Fruit fly (Drosophila melanogaster) whole organism, embryonic: Measurements from ENCODE around the gene CG15262.

Experiments used
- Awh ChIP-seq: fragments of 200-800 bp; sonication (Bioruptor generic); IDR thresholded peaks from 2 replicates; pipeline ENCODE4, ENCODE4 v1.3.6; 2022; ENCODE audit warnings: missing biosample characterization, missing genetic modification characterization
- CG10147 ChIP-seq: fragments of 200-800 bp; sonication (Bioruptor generic); optimal IDR thresholded peaks from 2 replicates; lab custom pipeline; 2019; ENCODE audit warnings: missing biosample characterization, mild to moderate bottlenecking, missing genetic modification characterization, moderate library complexity
- CG13287 ChIP-seq: fragments of 200-800 bp; sonication (Bioruptor generic); IDR thresholded peaks from 2 replicates; pipeline ENCODE4 v1.3.6; 2022; ENCODE audit warnings: missing biosample characterization, missing genetic modification characterization; ENCODE audit not compliant: partially characterized antibody
- CG14441 ChIP-seq: fragments of 200-800 bp; sonication (Bioruptor generic); IDR thresholded peaks from 2 replicates; pipeline ENCODE4 v1.3.6; 2022; ENCODE audit warnings: missing biosample characterization, missing genetic modification characterization
- CG15011 ChIP-seq: fragments of 200-800 bp; sonication (Bioruptor generic); optimal IDR thresholded peaks from 3 replicates; lab custom pipeline; 2018; ENCODE audit warnings: missing biosample characterization, mild to moderate bottlenecking, missing genetic modification characterization
- CG15479 ChIP-seq: fragments of 200-800 bp; sonication (Bioruptor generic); optimal IDR thresholded peaks from 3 replicates; lab custom pipeline; 2019; ENCODE audit warnings: missing biosample characterization, mild to moderate bottlenecking, missing genetic modification characterization, moderate library complexity
- CG16779 ChIP-seq: fragments of 200-800 bp; sonication (Bioruptor generic); IDR thresholded peaks from 2 replicates; pipeline ENCODE4 v1.3.6; 2022; ENCODE audit warnings: missing biosample characterization, missing genetic modification characterization
- CG3163 ChIP-seq: fragments of 200-800 bp; sonication (Bioruptor generic); optimal IDR thresholded peaks from 3 replicates; lab custom pipeline; 2016; ENCODE audit warnings: missing biosample characterization, missing genetic modification characterization
- CG33557 ChIP-seq: fragments of 200-800 bp; sonication (Bioruptor generic); optimal IDR thresholded peaks from 2 replicates; lab custom pipeline; 2019; ENCODE audit warnings: missing biosample characterization, mild to moderate bottlenecking, missing genetic modification characterization, moderate library complexity
- CG4404 ChIP-seq: fragments of 200-800 bp; sonication (Bioruptor generic); IDR thresholded peaks from 2 replicates; pipeline ENCODE4 v1.3.6; 2022; ENCODE audit warnings: missing biosample characterization, missing genetic modification characterization
- CG6683 ChIP-seq: fragments of 200-800 bp; sonication (Bioruptor generic); optimal IDR thresholded peaks from 2 replicates; lab custom pipeline; 2017; ENCODE audit warnings: missing biosample characterization, mild to moderate bottlenecking, missing genetic modification characterization, missing genetic modification reagents
- CG9932 ChIP-seq: fragments of 200-800 bp; sonication (Bioruptor generic); IDR thresholded peaks from 2 replicates; pipeline ENCODE4 v1.3.6; 2022; ENCODE audit warnings: missing biosample characterization, missing genetic modification characterization
- Deaf1 ChIP-seq: fragments of 200-800 bp; optimal IDR thresholded peaks from 3 replicates; lab custom pipeline; 2019; ENCODE audit warnings: missing biosample characterization, mild to moderate bottlenecking, missing genetic modification characterization, moderate library complexity
- Dp ChIP-seq: fragments of 200-800 bp; sonication (Bioruptor generic); optimal IDR thresholded peaks from 2 replicates; lab custom pipeline; 2018; ENCODE audit warnings: missing biosample characterization, mild to moderate bottlenecking, missing genetic modification characterization, moderate library complexity
- Dref ChIP-seq: fragments of 200-800 bp; sonication (Bioruptor generic); IDR thresholded peaks from 2 replicates; pipeline ENCODE4 v1.3.6; 2022; ENCODE audit warnings: missing biosample characterization, missing genetic modification characterization
- Gsc ChIP-seq: fragments of 200-800 bp; sonication (Bioruptor generic); IDR thresholded peaks from 2 replicates; pipeline ENCODE4 v1.3.6; 2022; ENCODE audit warnings: missing biosample characterization, missing genetic modification characterization
- HHEX ChIP-seq: fragments of 200-800 bp; sonication (Bioruptor generic); optimal IDR thresholded peaks from 3 replicates; lab custom pipeline; 2017; ENCODE audit warnings: missing biosample characterization, mild to moderate bottlenecking, missing genetic modification characterization, missing genetic modification reagents
- HLHmδ ChIP-seq: fragments of 200-800 bp; sonication (Bioruptor generic); optimal IDR thresholded peaks from 2 replicates; lab custom pipeline; 2018; ENCODE audit warnings: missing biosample characterization, mild to moderate bottlenecking, missing genetic modification characterization, moderate library complexity
- Hmr ChIP-seq: fragments of 200-800 bp; sonication (Bioruptor generic); optimal IDR thresholded peaks from 3 replicates; lab custom pipeline; 2017; ENCODE audit warnings: mild to moderate bottlenecking, missing biosample characterization, missing genetic modification reagents, missing genetic modification characterization
- Hmx ChIP-seq: fragments of 200-800 bp; sonication (Bioruptor generic); optimal IDR thresholded peaks from 2 replicates; lab custom pipeline; 2016; ENCODE audit warnings: missing biosample characterization, missing genetic modification characterization
- Hr3 ChIP-seq: fragments of 200-800 bp; sonication (Bioruptor generic); optimal IDR thresholded peaks from 3 replicates; lab custom pipeline; 2016; ENCODE audit warnings: missing biosample characterization, missing genetic modification characterization
- Hr39 ChIP-seq: fragments of >200 bp; optimal IDR thresholded peaks from 2 replicates; lab custom pipeline; 2017
- Med ChIP-seq: fragments of 200-800 bp; sonication (Bioruptor generic); peaks from one replicate; lab custom pipeline; 2016; ENCODE audit warnings: missing biosample characterization, missing genetic modification characterization, mild to moderate bottlenecking, inconsistent platforms, moderate library complexity
- NFAT ChIP-seq: fragments of 200-800 bp; sonication (Bioruptor generic); IDR thresholded peaks from 2 replicates; pipeline ENCODE4 v1.3.6; 2022; ENCODE audit warnings: missing biosample characterization, missing genetic modification characterization
- Pdp1 ChIP-seq, 2 experiments: fragments of 200-800 bp; sonication (Bioruptor generic); optimal IDR thresholded peaks; 3 replicates each; lab custom pipeline; 2016; ENCODE audit warnings: missing biosample characterization in 2 of 2, missing genetic modification characterization in 2 of 2, mild to moderate bottlenecking in 1 of 2, moderate library complexity in 1 of 2
- amos ChIP-seq: fragments of 200-800 bp; sonication (Bioruptor generic); IDR thresholded peaks from 2 replicates; pipeline ENCODE4 v1.3.6; 2022; ENCODE audit warnings: missing biosample characterization, missing genetic modification characterization; ENCODE audit not compliant: partially characterized antibody
- aop ChIP-seq: fragments of 200-800 bp; sonication (Bioruptor generic); IDR thresholded peaks from 2 replicates; pipeline ENCODE4 v1.3.6; 2022; ENCODE audit warnings: missing biosample characterization, missing genetic modification characterization
- ara ChIP-seq: fragments of 200-800 bp; sonication (Bioruptor generic); IDR thresholded peaks from 2 replicates; pipeline ENCODE4 v1.3.6; 2022; ENCODE audit warnings: missing biosample characterization, missing genetic modification characterization
- ash1 ChIP-seq: fragments of 200-800 bp; sonication (Bioruptor generic); optimal IDR thresholded peaks from 2 replicates; lab custom pipeline; 2018; ENCODE audit warnings: missing biosample characterization, mild to moderate bottlenecking, missing genetic modification characterization
- cg ChIP-seq: fragments of 200-800 bp; sonication (Bioruptor generic); optimal IDR thresholded peaks from 3 replicates; lab custom pipeline; 2019; ENCODE audit warnings: missing biosample characterization, mild to moderate bottlenecking, missing genetic modification characterization, moderate library complexity
- chinmo ChIP-seq: fragments of 200-800 bp; sonication (Bioruptor generic); IDR thresholded peaks from 4 replicates; pipeline ENCODE4 v1.3.6; 2022; ENCODE audit warnings: missing biosample characterization, missing genetic modification characterization; ENCODE audit not compliant: partially characterized antibody
- danr ChIP-seq: fragments of 200-800 bp; sonication (Bioruptor generic); IDR thresholded peaks from 2 replicates; pipeline ENCODE4 v1.3.6; 2022; ENCODE audit warnings: missing biosample characterization, missing genetic modification characterization
- dysf ChIP-seq: fragments of 200-800 bp; sonication (Bioruptor generic); IDR thresholded peaks from 3 replicates; pipeline ENCODE4 v1.3.6; 2022; ENCODE audit warnings: missing biosample characterization, missing genetic modification characterization
- exex ChIP-seq: fragments of 200-800 bp; sonication (Bioruptor generic); optimal IDR thresholded peaks from 4 replicates; lab custom pipeline; 2018; ENCODE audit warnings: missing biosample characterization, mild to moderate bottlenecking, missing genetic modification characterization, moderate library complexity
- gcm ChIP-seq: fragments of 200-800 bp; sonication (Bioruptor generic); optimal IDR thresholded peaks from 2 replicates; lab custom pipeline; 2019; ENCODE audit warnings: missing biosample characterization, mild to moderate bottlenecking, missing genetic modification characterization, moderate library complexity
- gcm2 ChIP-seq: fragments of 200-800 bp; sonication (Bioruptor generic); optimal IDR thresholded peaks from 2 replicates; lab custom pipeline; 2016; ENCODE audit warnings: missing biosample characterization, missing genetic modification characterization
- hb ChIP-seq: fragments of 200-800 bp; sonication (Bioruptor generic); IDR thresholded peaks from 3 replicates; pipeline ENCODE4 v1.3.6; 2022; ENCODE audit warnings: missing biosample characterization, missing genetic modification characterization; ENCODE audit not compliant: partially characterized antibody
- kay ChIP-seq: fragments of 200-800 bp; sonication (Bioruptor generic); optimal IDR thresholded peaks from 2 replicates; lab custom pipeline; 2016; ENCODE audit warnings: missing biosample characterization, missing genetic modification characterization
- lab ChIP-seq: fragments of 200-800 bp; sonication (Bioruptor generic); optimal IDR thresholded peaks from 3 replicates; lab custom pipeline; 2017; ENCODE audit warnings: missing biosample characterization, missing genetic modification characterization, mild to moderate bottlenecking, moderate library complexity, missing genetic modification reagents
- nom ChIP-seq: fragments of 200-800 bp; sonication (Bioruptor generic); optimal IDR thresholded peaks from 2 replicates; lab custom pipeline; 2017; ENCODE audit warnings: missing biosample characterization, missing genetic modification characterization, mild to moderate bottlenecking, moderate library complexity, missing genetic modification reagents
- repo ChIP-seq: fragments of 200-800 bp; sonication (Bioruptor generic); optimal IDR thresholded peaks from 2 replicates; lab custom pipeline; 2016; ENCODE audit warnings: missing biosample characterization, missing genetic modification characterization
- slp2 ChIP-seq: fragments of 200-800 bp; sonication (Bioruptor generic); optimal IDR thresholded peaks from 2 replicates; lab custom pipeline; 2016; ENCODE audit warnings: missing biosample characterization, missing genetic modification characterization
- stwl ChIP-seq: fragments of 200-800 bp; sonication (Bioruptor generic); optimal IDR thresholded peaks from 3 replicates; lab custom pipeline; 2018; ENCODE audit warnings: missing biosample characterization, mild to moderate bottlenecking, missing genetic modification characterization, moderate library complexity
- sug ChIP-seq: fragments of 200-800 bp; optimal IDR thresholded peaks from 2 replicates; lab custom pipeline; 2019; ENCODE audit warnings: missing biosample characterization, mild to moderate bottlenecking, missing genetic modification characterization, moderate library complexity
- zen2 ChIP-seq: fragments of 200-800 bp; sonication (Bioruptor generic); IDR thresholded peaks from 3 replicates; pipeline ENCODE4 v1.3.6; 2022; ENCODE audit warnings: missing biosample characterization, missing genetic modification characterization; ENCODE audit not compliant: partially characterized antibody

CG15262 gene

DNA sequence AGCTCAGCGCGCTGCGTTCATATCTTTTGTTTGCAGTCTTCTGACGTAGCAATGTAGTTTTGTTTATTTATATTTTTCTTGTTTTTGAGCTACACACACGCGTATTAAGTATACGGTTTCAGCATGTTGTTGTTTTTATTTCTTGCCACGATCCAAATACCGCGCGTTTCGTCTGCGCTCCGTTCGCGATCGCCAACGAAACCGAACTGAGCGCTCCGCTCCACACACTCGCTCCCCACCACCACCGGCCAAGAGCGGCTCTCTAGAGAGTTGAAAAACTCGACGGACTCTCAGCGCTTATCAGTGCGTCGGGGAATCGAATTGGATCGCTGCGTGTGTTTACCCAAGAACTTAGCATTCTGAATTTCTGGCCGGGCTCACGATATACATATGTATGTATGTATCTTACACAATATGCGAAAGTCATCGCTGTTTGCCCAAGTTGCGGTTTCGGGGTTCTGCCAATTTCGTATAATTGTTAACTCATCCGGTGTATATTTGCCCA lies 33.1 kb upstream of the CG15262 start, which contains the start of gene yuri (continued):
- peak; percentile 23 for TF ChIP-seq HHEX (GFP tag; lab: Kevin White, UChicago)
- peak; percentile 26; the same call in 1 of the 2 replicates for TF ChIP-seq amos (GFP tag; lab: Robert Waterston, UW)
- TF ChIP-seq Awh, result peak; percentile 51; the same call in 1 of the 2 replicates
- peak; percentile 41; the same call in 1 of the 3 replicates for TF ChIP-seq dysf (GFP tag; lab: Robert Waterston, UW)
- TF ChIP-seq Hr3 (GFP tag; lab: Kevin White, UChicago), result no peak
- peak; percentile 87 for TF ChIP-seq Deaf1 (tag; lab: Kevin White, UChicago)
- TF ChIP-seq CG13287 (GFP tag; lab: Robert Waterston, UW), result peak; percentile 77
- TF ChIP-seq sug (tag; lab: Kevin White, UChicago), result peak; percentile 47
- peak; percentile 10 for TF ChIP-seq stwl (tag; lab: Kevin White, UChicago)
- no peak for TF ChIP-seq Gsc (GFP tag; lab: Robert Waterston, UW)
- peak; percentile 71 for TF ChIP-seq lab (GFP tag; lab: Kevin White, UChicago)
- TF ChIP-seq repo (GFP tag; lab: Kevin White, UChicago), result peak; percentile 18
- TF ChIP-seq CG3163 (GFP tag; lab: Kevin White, UChicago), result no peak
- TF ChIP-seq kay, result no peak
- no peak for TF ChIP-seq aop
- peak; percentile 34 for TF ChIP-seq CG6683 (GFP tag; lab: Kevin White, UChicago)
- TF ChIP-seq CG9932 (GFP tag; lab: Robert Waterston, UW), result no peak
- peak; percentile 67 for TF ChIP-seq ara (GFP tag; lab: Robert Waterston, UW)
- peak; percentile 30 for TF ChIP-seq exex (tag; lab: Kevin White, UChicago)
- peak; percentile 6 for TF ChIP-seq CG15011 (GFP tag; lab: Kevin White, UChicago)
- no peak for TF ChIP-seq CG14441
- peak; percentile 95 for TF ChIP-seq chinmo (GFP tag; lab: Robert Waterston, UW)
- peak; percentile 65 for TF ChIP-seq Hmr
- TF ChIP-seq CG33557 (GFP tag; lab: Kevin White, UChicago), result peak; percentile 31

DNA sequence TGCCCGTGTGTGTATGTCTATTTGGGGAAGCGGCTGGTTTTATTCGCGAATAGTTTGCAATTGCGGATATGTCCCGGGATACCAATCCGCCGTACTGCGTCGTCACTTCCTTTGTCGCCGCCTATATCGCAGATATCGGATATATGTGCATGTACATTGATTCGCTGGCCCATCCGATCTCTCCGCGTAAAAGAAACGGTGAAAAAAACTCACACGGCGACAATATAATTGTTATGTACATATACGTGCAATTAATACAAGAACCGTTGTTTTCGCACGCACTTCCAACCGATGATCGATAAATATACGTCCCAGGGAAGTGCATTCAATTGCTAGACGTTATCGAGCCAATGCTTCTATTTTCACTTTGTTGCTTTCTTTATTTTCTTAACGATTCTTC lies 26.3 kb upstream of the CG15262 start:
- TF ChIP-seq Med (GFP tag; lab: Kevin White, UChicago) (peak; percentile 41), CG15479 (GFP tag; lab: Kevin White, UChicago) (peak; percentile 21), Hr39 (lab: Kevin White, UChicago) (no peak), nom (GFP tag; lab: Kevin White, UChicago) (peak; percentile 8), Awh (0 out of 2 replicates have a peak, but pooled peaks have one; percentile 16)

DNA sequence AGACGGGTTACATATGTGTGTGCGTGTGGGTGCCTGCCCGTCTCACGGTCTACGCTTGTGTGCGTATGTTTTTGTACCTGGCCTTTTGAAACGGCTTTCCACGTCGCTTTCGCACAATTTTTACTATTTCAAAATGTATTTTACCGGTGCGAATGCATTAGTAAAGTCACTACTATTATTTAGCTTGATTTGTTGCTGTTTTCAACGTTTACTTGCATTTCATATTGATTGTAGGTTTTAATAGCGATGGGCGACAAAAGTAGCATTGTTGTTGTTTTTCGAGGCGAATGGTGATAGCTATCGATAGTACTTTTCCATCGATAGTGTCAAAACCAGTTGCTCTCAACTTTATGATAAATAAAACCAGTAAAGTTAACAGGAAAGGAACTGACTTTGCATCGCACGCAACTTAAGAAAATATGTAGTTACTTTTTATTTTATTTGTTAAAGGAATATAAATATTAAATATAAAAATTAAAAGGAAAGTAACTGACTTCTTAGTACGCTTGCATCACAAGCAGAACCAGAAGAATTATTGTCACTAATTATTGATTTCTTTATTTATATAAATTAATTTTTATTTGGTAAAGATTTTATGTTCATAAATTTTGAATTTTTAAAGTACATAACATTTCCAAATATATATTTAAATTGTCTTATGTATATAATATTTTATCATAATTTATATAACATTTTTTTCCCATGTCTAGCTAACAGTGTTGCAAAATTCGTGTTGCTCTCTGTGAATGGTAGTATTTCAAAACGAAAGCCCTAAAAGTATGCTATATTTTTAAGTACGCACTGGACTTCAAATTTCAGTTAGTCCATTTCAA lies 25.6 kb upstream of the CG15262 start, which contains the start of gene Cul3:
Gene Cul3 (minus strand): TSS at position 268 of the 833 bp plus-strand sequence.
- TF ChIP-seq CG13287 (GFP tag; lab: Robert Waterston, UW) (peak; percentile 78), hb (peak; percentile 75), HLHmδ (GFP tag; lab: Kevin White, UChicago) (no peak), NFAT (GFP tag; lab: Robert Waterston, UW) (no peak), Hmx (GFP tag; lab: Kevin White, UChicago) (no peak), Pdp1 (GFP tag; optimal IDR thresholded peaks at IDR 0.05; lab: Kevin White, UChicago) (peak in 1 of 2 experiments; percentile 89), gcm (GFP tag; lab: Kevin White, UChicago) (no peak), zen2 (GFP tag; lab: Robert Waterston, UW) (peak; percentile 58; the same call in 2 of the 3 replicates), CG10147 (GFP tag; lab: Kevin White, UChicago) (no peak), slp2 (no peak), gcm2 (GFP tag; lab: Kevin White, UChicago) (no peak), ash1 (GFP tag; lab: Kevin White, UChicago) (no peak), Dref (GFP tag; lab: Robert Waterston, UW) (peak; percentile 70), stwl (tag; lab: Kevin White, UChicago) (peak; percentile 36), cg (GFP tag; lab: Kevin White, UChicago) (peak; percentile 93), CG4404 (GFP tag; lab: Robert Waterston, UW) (no peak), danr (GFP tag; lab: Robert Waterston, UW) (no peak), Dp (GFP tag; lab: Kevin White, UChicago) (peak; percentile 65), CG16779 (no peak)
